Worm (Caenorhabditis elegans): ENCODE measurements around the gene K02D10.1.

DNA sequence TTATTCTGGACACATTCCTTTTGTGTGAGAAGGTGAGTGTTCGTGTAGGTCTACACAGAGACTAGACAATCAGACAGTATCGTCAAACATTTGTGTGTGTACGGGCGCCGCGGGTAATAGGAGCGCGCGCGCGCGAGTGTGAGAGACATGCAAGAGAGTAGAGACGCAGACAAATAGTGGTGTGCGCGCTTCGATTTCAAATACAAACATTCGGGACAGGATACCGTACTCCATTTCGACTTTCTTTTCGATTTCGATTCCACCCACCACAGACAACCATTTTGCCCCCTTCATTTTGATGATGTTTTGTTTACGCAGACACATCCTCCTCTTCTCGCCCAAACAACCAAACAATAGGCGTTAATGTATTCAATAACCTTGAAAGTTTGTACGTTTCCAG is 25.5 kb downstream of the K02D10.1 start:
- no peak for TF ChIP-seq tra-4 (tag; optimal IDR thresholded peaks at IDR 0.05)
- TF ChIP-seq tbx-11 (GFP tag; IDR thresholded peaks at IDR 0.05): no peak
- TF ChIP-seq tbx-37 (GFP tag; conservative IDR thresholded peaks at IDR 0.05): no peak
- TF ChIP-seq hmbx-1 (tag; optimal IDR thresholded peaks at IDR 0.05): no peak
- no peak for TF ChIP-seq ama-1 (optimal IDR thresholded peaks at IDR 0.05)
- TF ChIP-seq flt-1 (GFP tag; IDR thresholded peaks at IDR 0.05): no peak
- no peak for TF ChIP-seq ets-7 (tag; optimal IDR thresholded peaks at IDR 0.05)
- TF ChIP-seq F13C5.2 (tag; optimal IDR thresholded peaks at IDR 0.05): no peak
- no peak for TF ChIP-seq aly-1 (tag; optimal IDR thresholded peaks at IDR 0.05)
- TF ChIP-seq hnd-1 (tag; optimal IDR thresholded peaks at IDR 0.05): no peak
- no peak for TF ChIP-seq B0310.2 (tag; optimal IDR thresholded peaks at IDR 0.05)
- TF ChIP-seq scrt-1 (GFP tag; IDR thresholded peaks at IDR 0.05): no peak
- no peak for TF ChIP-seq ceh-13 (GFP tag; optimal IDR thresholded peaks at IDR 0.05)
- TF ChIP-seq sea-1 (GFP tag; conservative IDR thresholded peaks at IDR 0.05): no peak
